Fruit fly (Drosophila melanogaster) S2 (cell line): ENCODE data around the gene fon.

Experiments
- CG8478 ChIP-seq: fragments of >200 bp; optimal IDR thresholded peaks from 2 replicates; lab custom pipeline; 2018
- CTCF ChIP-seq, 2 experiments: fragments of >200 bp; optimal IDR thresholded peaks; 2 replicates each; lab custom pipeline; 2018

- no peak for TF ChIP-seq CTCF (optimal IDR thresholded peaks at IDR 0.05; lab: Kevin White, UChicago)
- no peak for TF ChIP-seq CG8478 (lab: Kevin White, UChicago)
Measured at dm6 chr2L:19404804-19405203, 18.8 kb upstream of the fon start.
